Fruit fly (Drosophila melanogaster) whole organism, embryonic: Measurements from ENCODE around the gene CG3841.

Experiments used
- Abd-B ChIP-seq: fragments of 200-800 bp; sonication (Bioruptor generic); optimal IDR thresholded peaks from 2 replicates; lab custom pipeline; 2018; ENCODE audit warnings: missing biosample characterization, mild to moderate bottlenecking, missing genetic modification characterization, moderate library complexity
- Ada2b ChIP-seq: fragments of 200-800 bp; sonication (Bioruptor generic); IDR thresholded peaks from 2 replicates; pipeline ENCODE4 v1.3.6; 2022; ENCODE audit warnings: missing biosample characterization, missing genetic modification characterization
- Adf1 ChIP-seq: fragments of 200-800 bp; sonication (Bioruptor generic); IDR thresholded peaks from 2 replicates; pipeline ENCODE4 v1.3.6; 2022; ENCODE audit warnings: missing biosample characterization, missing genetic modification characterization
- Atf-2 ChIP-seq: fragments of 200-800 bp; sonication (Bioruptor generic); optimal IDR thresholded peaks from 2 replicates; lab custom pipeline; 2016; ENCODE audit warnings: missing biosample characterization, missing genetic modification characterization
- B-H2 ChIP-seq: fragments of 200-800 bp; sonication (Bioruptor generic); optimal IDR thresholded peaks from 2 replicates; lab custom pipeline; 2018; ENCODE audit warnings: missing biosample characterization, mild to moderate bottlenecking, missing genetic modification characterization
- Bgb ChIP-seq: fragments of 200-800 bp; sonication (Bioruptor generic); IDR thresholded peaks from 2 replicates; pipeline ENCODE4 v1.3.6; 2022; ENCODE audit warnings: missing biosample characterization, missing genetic modification characterization; ENCODE audit not compliant: partially characterized antibody
- CG10147 ChIP-seq: fragments of 200-800 bp; sonication (Bioruptor generic); optimal IDR thresholded peaks from 2 replicates; lab custom pipeline; 2019; ENCODE audit warnings: missing biosample characterization, mild to moderate bottlenecking, missing genetic modification characterization, moderate library complexity
- CG10959 ChIP-seq: fragments of 200-800 bp; sonication (Bioruptor generic); IDR thresholded peaks from 2 replicates; pipeline ENCODE4 v1.3.6; 2022; ENCODE audit warnings: missing biosample characterization, missing genetic modification characterization
- CG11696 ChIP-seq: fragments of 200-800 bp; sonication (Bioruptor generic); IDR thresholded peaks from 2 replicates; pipeline ENCODE4 v1.3.6; 2022; ENCODE audit warnings: missing biosample characterization, missing genetic modification characterization
- CG12744 ChIP-seq: fragments of 200-800 bp; sonication (Bioruptor generic); optimal IDR thresholded peaks from 2 replicates; lab custom pipeline; 2016; ENCODE audit warnings: missing biosample characterization, missing genetic modification characterization
- CG17186 ChIP-seq: fragments of 200-800 bp; sonication (Bioruptor generic); optimal IDR thresholded peaks from 3 replicates; lab custom pipeline; 2017; ENCODE audit warnings: missing biosample characterization, missing genetic modification reagents, missing genetic modification characterization
- CG2678 ChIP-seq: fragments of 200-800 bp; sonication (Bioruptor generic); optimal IDR thresholded peaks from 3 replicates; lab custom pipeline; 2019; ENCODE audit warnings: missing biosample characterization, mild to moderate bottlenecking, missing genetic modification characterization, moderate library complexity
- CG2875 ChIP-seq: fragments of 200-800 bp; sonication (Bioruptor generic); optimal IDR thresholded peaks from 2 replicates; lab custom pipeline; 2017; ENCODE audit warnings: missing biosample characterization, mild to moderate bottlenecking, missing genetic modification characterization, missing genetic modification reagents
- CG3281 ChIP-seq: fragments of 200-800 bp; sonication (Bioruptor generic); optimal IDR thresholded peaks from 3 replicates; lab custom pipeline; 2017; ENCODE audit warnings: missing biosample characterization, mild to moderate bottlenecking, missing genetic modification characterization
- CG3407 ChIP-seq: fragments of 200-800 bp; sonication (Bioruptor generic); optimal IDR thresholded peaks from 2 replicates; lab custom pipeline; 2018; ENCODE audit warnings: missing biosample characterization, mild to moderate bottlenecking, missing genetic modification characterization
- CG3726 ChIP-seq: fragments of 200-800 bp; sonication (Bioruptor generic); IDR thresholded peaks from 3 replicates; pipeline ENCODE4, ENCODE4 v1.3.6; 2022; ENCODE audit warnings: missing biosample characterization, missing genetic modification characterization
- CG4282 ChIP-seq: fragments of 200-800 bp; sonication (Bioruptor generic); optimal IDR thresholded peaks from 2 replicates; lab custom pipeline; 2016; ENCODE audit warnings: missing biosample characterization, missing genetic modification characterization
- CG4820 ChIP-seq: fragments of 200-800 bp; sonication (Bioruptor generic); optimal IDR thresholded peaks from 3 replicates; lab custom pipeline; 2016; ENCODE audit warnings: missing biosample characterization, missing genetic modification characterization
- CG6175 ChIP-seq: fragments of 200-800 bp; sonication (Bioruptor generic); IDR thresholded peaks from 3 replicates; pipeline ENCODE4 v1.3.6; 2022; ENCODE audit warnings: missing biosample characterization, missing genetic modification characterization
- CG6765 ChIP-seq: fragments of 200-800 bp; sonication (Bioruptor generic); optimal IDR thresholded peaks from 3 replicates; lab custom pipeline; 2017; ENCODE audit warnings: missing biosample characterization, mild to moderate bottlenecking, missing genetic modification characterization
- CG7928 ChIP-seq: fragments of 200-800 bp; sonication (Bioruptor generic); optimal IDR thresholded peaks from 2 replicates; lab custom pipeline; 2017; ENCODE audit warnings: missing biosample characterization, mild to moderate bottlenecking, missing genetic modification characterization
- CG9817 ChIP-seq: fragments of 200-800 bp; sonication (Bioruptor generic); optimal IDR thresholded peaks from 2 replicates; lab custom pipeline; 2018; ENCODE audit warnings: missing biosample characterization, mild to moderate bottlenecking, missing genetic modification characterization, moderate library complexity
- E2f2 ChIP-seq: fragments of 200-800 bp; sonication (Bioruptor generic); IDR thresholded peaks from 2 replicates; pipeline ENCODE4 v1.3.6; 2022; ENCODE audit warnings: missing biosample characterization, missing genetic modification characterization
- Lhr ChIP-seq: fragments of 200-800 bp; sonication (Bioruptor generic); optimal IDR thresholded peaks from 3 replicates; lab custom pipeline; 2017; ENCODE audit warnings: mild to moderate bottlenecking, missing biosample characterization, missing genetic modification reagents, missing genetic modification characterization
- Lpt ChIP-seq: fragments of >200 bp; optimal IDR thresholded peaks from 2 replicates; lab custom pipeline; 2018; ENCODE audit warnings: missing biosample characterization, missing genetic modification characterization
- MTF-1 ChIP-seq: fragments of 200-800 bp; sonication (Bioruptor generic); optimal IDR thresholded peaks from 2 replicates; lab custom pipeline; 2018; ENCODE audit warnings: missing biosample characterization, mild to moderate bottlenecking, missing genetic modification characterization, borderline replicate concordance
- bigmax ChIP-seq: fragments of 200-800 bp; sonication (Bioruptor generic); optimal IDR thresholded peaks from 2 replicates; lab custom pipeline; 2018; ENCODE audit warnings: missing biosample characterization, mild to moderate bottlenecking, missing genetic modification characterization
- caup ChIP-seq: fragments of 200-800 bp; sonication (Bioruptor generic); optimal IDR thresholded peaks from 3 replicates; lab custom pipeline; 2017; ENCODE audit warnings: missing biosample characterization, mild to moderate bottlenecking, missing genetic modification characterization, moderate library complexity; ENCODE audit not compliant: severe bottlenecking
- dysf ChIP-seq: fragments of 200-800 bp; sonication (Bioruptor generic); IDR thresholded peaks from 3 replicates; pipeline ENCODE4 v1.3.6; 2022; ENCODE audit warnings: missing biosample characterization, missing genetic modification characterization
- exex ChIP-seq: fragments of 200-800 bp; sonication (Bioruptor generic); optimal IDR thresholded peaks from 4 replicates; lab custom pipeline; 2018; ENCODE audit warnings: missing biosample characterization, mild to moderate bottlenecking, missing genetic modification characterization, moderate library complexity
- fd102C ChIP-seq: fragments of 200-800 bp; sonication (Bioruptor generic); optimal IDR thresholded peaks from 2 replicates; lab custom pipeline; 2018; ENCODE audit warnings: missing biosample characterization, mild to moderate bottlenecking, missing genetic modification characterization, moderate library complexity
- ftz-f1 ChIP-seq: fragments of 200-800 bp; sonication (Bioruptor generic); optimal IDR thresholded peaks from 2 replicates; lab custom pipeline; 2016; ENCODE audit warnings: missing biosample characterization, missing genetic modification characterization
- ham ChIP-seq: fragments of 200-800 bp; sonication (Bioruptor generic); IDR thresholded peaks from 2 replicates; pipeline ENCODE4 v1.3.6; 2022; ENCODE audit warnings: missing biosample characterization, missing genetic modification characterization
- kah ChIP-seq: fragments of 200-800 bp; sonication (Bioruptor generic); optimal IDR thresholded peaks from 2 replicates; lab custom pipeline; 2018; ENCODE audit warnings: missing biosample characterization, mild to moderate bottlenecking, missing genetic modification characterization
- kay ChIP-seq: fragments of 200-800 bp; sonication (Bioruptor generic); optimal IDR thresholded peaks from 2 replicates; lab custom pipeline; 2016; ENCODE audit warnings: missing biosample characterization, missing genetic modification characterization
- lola ChIP-seq, 3 experiments: fragments of >200 bp in 2 of 3; fragments of 200-800 bp in 1 of 3; sonication (Bioruptor generic) in 1 of 3; optimal IDR thresholded peaks; 2 replicates each; lab custom pipeline; 2017 to 2019; ENCODE audit warnings: missing biosample characterization in 3 of 3, missing genetic modification characterization in 3 of 3, mild to moderate bottlenecking in 1 of 3, moderate library complexity in 1 of 3
- lov ChIP-seq, 2 experiments: fragments of 200-800 bp in 1 of 2; fragments of >200 bp in 1 of 2; sonication (Bioruptor generic) in 1 of 2; IDR thresholded peaks in 1 of 2; optimal IDR thresholded peaks in 1 of 2; 2 replicates in 1 of 2; 3 replicates in 1 of 2; pipeline versions ENCODE4 v1.3.6 to Lab custom; 2017 to 2022; ENCODE audit warnings: missing biosample characterization in 1 of 2, missing genetic modification characterization in 1 of 2
- nom ChIP-seq: fragments of 200-800 bp; sonication (Bioruptor generic); optimal IDR thresholded peaks from 2 replicates; lab custom pipeline; 2017; ENCODE audit warnings: missing biosample characterization, missing genetic modification characterization, mild to moderate bottlenecking, moderate library complexity, missing genetic modification reagents
- row ChIP-seq: fragments of 200-800 bp; sonication (Bioruptor generic); IDR thresholded peaks from 3 replicates; pipeline ENCODE4 v1.3.6; 2022; ENCODE audit warnings: missing biosample characterization, missing genetic modification characterization
- salm ChIP-seq: fragments of 200-800 bp; sonication (Bioruptor generic); optimal IDR thresholded peaks from 2 replicates; lab custom pipeline; 2018; ENCODE audit warnings: missing biosample characterization, mild to moderate bottlenecking, missing genetic modification characterization
- so ChIP-seq: fragments of 200-800 bp; sonication (Bioruptor generic); IDR thresholded peaks from 3 replicates; pipeline ENCODE4 v1.3.6; 2022; ENCODE audit warnings: missing biosample characterization, missing genetic modification characterization
- sr ChIP-seq: fragments of 200-800 bp; sonication (Bioruptor generic); IDR thresholded peaks from 3 replicates; pipeline ENCODE4 v1.3.6; 2022; ENCODE audit warnings: missing biosample characterization, missing genetic modification characterization
- tin ChIP-seq: fragments of 200-800 bp; sonication (Bioruptor generic); optimal IDR thresholded peaks from 3 replicates; lab custom pipeline; 2016; ENCODE audit warnings: missing biosample characterization, missing genetic modification characterization
- tio ChIP-seq: fragments of 200-800 bp; sonication (Bioruptor generic); optimal IDR thresholded peaks from 2 replicates; lab custom pipeline; 2017; ENCODE audit warnings: missing biosample characterization, missing genetic modification characterization, inconsistent platforms
- trem ChIP-seq: fragments of 200-800 bp; optimal IDR thresholded peaks from 3 replicates; lab custom pipeline; 2019; ENCODE audit warnings: missing biosample characterization, mild to moderate bottlenecking, missing genetic modification characterization, moderate library complexity
- vnd ChIP-seq: fragments of 200-800 bp; sonication (Bioruptor generic); IDR thresholded peaks from 3 replicates; pipeline ENCODE4 v1.3.6; 2022; ENCODE audit warnings: missing biosample characterization, missing genetic modification characterization; ENCODE audit not compliant: partially characterized antibody
- zen ChIP-seq: fragments of 200-800 bp; sonication (Bioruptor generic); optimal IDR thresholded peaks from 3 replicates; lab custom pipeline; 2018; ENCODE audit warnings: missing biosample characterization, mild to moderate bottlenecking, missing genetic modification characterization, moderate library complexity

The CG3841 gene

dm6 chr2L:9569588-9570434, 19.5 kb upstream of the CG3841 start (continued):
- peak; percentile 18; the same call in 1 of the 3 replicates for TF ChIP-seq sr (GFP tag; lab: Robert Waterston, UW)
- peak; percentile 99 for TF ChIP-seq CG2678 (tag; lab: Kevin White, UChicago)
- no peak for TF ChIP-seq lov (optimal IDR thresholded peaks at IDR 0.05; lab: Kevin White, UChicago)
- 0 out of 3 replicates have a peak, but pooled peaks have one; percentile 45 for TF ChIP-seq lov (GFP tag; IDR thresholded peaks at IDR 0.05; lab: Robert Waterston, UW)
- TF ChIP-seq ham = 0 out of 2 replicates have a peak, but pooled peaks have one; percentile 7
- peak; percentile 96 for TF ChIP-seq Abd-B
- TF ChIP-seq CG2875 = peak; percentile 96
- TF ChIP-seq kay (GFP tag; lab: Kevin White, UChicago) = peak; percentile 93
- peak; percentile 94 for TF ChIP-seq CG4820
- TF ChIP-seq E2f2 (GFP tag; lab: Robert Waterston, UW) = peak; percentile 76
- TF ChIP-seq CG17186 = peak; percentile 67
- TF ChIP-seq zen (tag; lab: Kevin White, UChicago) = peak; percentile 96
- TF ChIP-seq ftz-f1 (GFP tag; lab: Kevin White, UChicago) = peak; percentile 52
- peak; percentile 95 for TF ChIP-seq so (GFP tag; lab: Robert Waterston, UW)
- peak; percentile 68 for TF ChIP-seq Atf-2
- no peak for TF ChIP-seq bigmax (GFP tag; lab: Kevin White, UChicago)
- TF ChIP-seq CG11696 (GFP tag; lab: Robert Waterston, UW) = no peak; the same call in none of the 2 replicates
- TF ChIP-seq CG7928 (GFP tag; lab: Kevin White, UChicago) = peak; percentile 77
- no peak; the same call in 1 of the 2 replicates for TF ChIP-seq Bgb
- TF ChIP-seq CG9817 (tag; lab: Kevin White, UChicago) = peak; percentile 93
- peak; percentile 97 for TF ChIP-seq CG10147 (GFP tag; lab: Kevin White, UChicago)
- TF ChIP-seq vnd (GFP tag; lab: Robert Waterston, UW) = peak; percentile 37; the same call in 1 of the 3 replicates
- TF ChIP-seq Lhr = peak; percentile 67
- peak; percentile 84 for TF ChIP-seq exex (tag; lab: Kevin White, UChicago)
- TF ChIP-seq Adf1 (GFP tag; lab: Robert Waterston, UW) = peak; percentile 45; the same call in 1 of the 2 replicates
- peak; percentile 90 for TF ChIP-seq kah (GFP tag; lab: Kevin White, UChicago)
- TF ChIP-seq CG12744 (GFP tag; lab: Kevin White, UChicago) = peak; percentile 80
- TF ChIP-seq row (GFP tag; lab: Robert Waterston, UW) = peak; percentile 94
- TF ChIP-seq, all 482 proteins: peak for 430

dm6 chr2L:9570673-9571193, 18.5 kb upstream of the CG3841 start:
- no peak; the same call in 2 of the 3 replicates for TF ChIP-seq dysf (GFP tag; lab: Robert Waterston, UW)
- TF ChIP-seq nom (GFP tag; lab: Kevin White, UChicago) = no peak
- no peak for TF ChIP-seq trem
- TF ChIP-seq CG3726 = no peak
- TF ChIP-seq CG3281 = peak; percentile 29
- no peak for TF ChIP-seq fd102C (GFP tag; lab: Kevin White, UChicago)
- no peak for TF ChIP-seq tin (GFP tag; lab: Kevin White, UChicago)
- no peak for TF ChIP-seq Lpt (GFP tag; lab: Kevin White, UChicago)
- TF ChIP-seq MTF-1 (GFP tag; lab: Kevin White, UChicago) = peak; percentile 22
- TF ChIP-seq CG3407 (GFP tag; lab: Kevin White, UChicago) = peak; percentile 38
- no peak for TF ChIP-seq lola (GFP tag; optimal IDR thresholded peaks at IDR 0.05; lab: Kevin White, UChicago)
- TF ChIP-seq caup (GFP tag; lab: Kevin White, UChicago) = peak; percentile 27
- no peak for TF ChIP-seq CG7928 (GFP tag; lab: Kevin White, UChicago)
- peak; percentile 5 for TF ChIP-seq B-H2 (GFP tag; lab: Kevin White, UChicago)
- peak; percentile 61 for TF ChIP-seq CG6765 (GFP tag; lab: Kevin White, UChicago)
- TF ChIP-seq tio = no peak
- no peak for TF ChIP-seq CG6175
- no peak for TF ChIP-seq CG10959
- TF ChIP-seq CG4282 (GFP tag; lab: Kevin White, UChicago) = no peak
- TF ChIP-seq Ada2b (GFP tag; lab: Robert Waterston, UW) = no peak
- TF ChIP-seq salm = peak; percentile 53
